Fruit fly (Drosophila melanogaster) whole organism, embryonic: ENCODE measurements around the gene CG15145.

Experiments used
- CG11085 ChIP-seq: fragments of 200-800 bp; sonication (Bioruptor generic); IDR thresholded peaks from 2 replicates; pipeline ENCODE4 v1.3.6; 2022; ENCODE audit warnings: missing biosample characterization, missing genetic modification characterization
- CG12104 ChIP-seq: fragments of 200-800 bp; sonication (Bioruptor generic); optimal IDR thresholded peaks from 3 replicates; lab custom pipeline; 2016; ENCODE audit warnings: missing biosample characterization, missing genetic modification characterization
- CG14441 ChIP-seq: fragments of 200-800 bp; sonication (Bioruptor generic); IDR thresholded peaks from 2 replicates; pipeline ENCODE4 v1.3.6; 2022; ENCODE audit warnings: missing biosample characterization, missing genetic modification characterization
- CG15479 ChIP-seq: fragments of 200-800 bp; sonication (Bioruptor generic); optimal IDR thresholded peaks from 3 replicates; lab custom pipeline; 2019; ENCODE audit warnings: missing biosample characterization, mild to moderate bottlenecking, missing genetic modification characterization, moderate library complexity
- CG17385 ChIP-seq: fragments of 200-800 bp; sonication (Bioruptor generic); optimal IDR thresholded peaks from 3 replicates; lab custom pipeline; 2018; ENCODE audit warnings: missing biosample characterization, mild to moderate bottlenecking, missing genetic modification characterization
- CG17829 ChIP-seq: fragments of 200-800 bp; optimal IDR thresholded peaks from 2 replicates; lab custom pipeline; 2019; ENCODE audit warnings: missing biosample characterization, mild to moderate bottlenecking, missing genetic modification characterization, moderate library complexity
- CG18476 ChIP-seq: fragments of 200-800 bp; sonication (Bioruptor generic); optimal IDR thresholded peaks from 2 replicates; lab custom pipeline; 2016; ENCODE audit warnings: missing biosample characterization, mild to moderate bottlenecking, missing genetic modification characterization
- CG2678 ChIP-seq: fragments of 200-800 bp; sonication (Bioruptor generic); optimal IDR thresholded peaks from 3 replicates; lab custom pipeline; 2019; ENCODE audit warnings: missing biosample characterization, mild to moderate bottlenecking, missing genetic modification characterization, moderate library complexity
- CG2875 ChIP-seq: fragments of 200-800 bp; sonication (Bioruptor generic); optimal IDR thresholded peaks from 2 replicates; lab custom pipeline; 2017; ENCODE audit warnings: missing biosample characterization, mild to moderate bottlenecking, missing genetic modification characterization, missing genetic modification reagents
- CG31224 ChIP-seq: fragments of 200-800 bp; sonication (Bioruptor generic); IDR thresholded peaks from 2 replicates; pipeline ENCODE4 v1.3.6; 2022; ENCODE audit warnings: missing biosample characterization, missing genetic modification characterization
- CG31388 ChIP-seq: fragments of 200-800 bp; sonication (Bioruptor generic); optimal IDR thresholded peaks from 2 replicates; lab custom pipeline; 2016; ENCODE audit warnings: missing biosample characterization, missing genetic modification characterization
- CG5180 ChIP-seq: fragments of 200-800 bp; sonication (Bioruptor generic); optimal IDR thresholded peaks from 3 replicates; lab custom pipeline; 2017; ENCODE audit warnings: missing biosample characterization, missing genetic modification characterization, mild to moderate bottlenecking, moderate library complexity, missing genetic modification reagents
- CG6813 ChIP-seq: fragments of 200-800 bp; sonication (Bioruptor generic); optimal IDR thresholded peaks from 2 replicates; lab custom pipeline; 2017; ENCODE audit warnings: missing biosample characterization, missing genetic modification characterization, mild to moderate bottlenecking, moderate library complexity, missing genetic modification reagents
- CG8290 ChIP-seq, 3 experiments: fragments of 200-800 bp; sonication (Bioruptor generic); optimal IDR thresholded peaks; 2 replicates each; lab custom pipeline; 2016 to 2019; ENCODE audit warnings: missing biosample characterization in 3 of 3, missing genetic modification characterization in 3 of 3, mild to moderate bottlenecking in 2 of 3, moderate library complexity in 1 of 3
- CG9817 ChIP-seq: fragments of 200-800 bp; sonication (Bioruptor generic); optimal IDR thresholded peaks from 2 replicates; lab custom pipeline; 2018; ENCODE audit warnings: missing biosample characterization, mild to moderate bottlenecking, missing genetic modification characterization, moderate library complexity
- Fer1 ChIP-seq: fragments of 200-800 bp; sonication (Bioruptor generic); optimal IDR thresholded peaks from 2 replicates; lab custom pipeline; 2017; ENCODE audit warnings: missing biosample characterization, mild to moderate bottlenecking, missing genetic modification characterization
- HLH4C ChIP-seq: fragments of 200-800 bp; sonication (Bioruptor generic); IDR thresholded peaks from 3 replicates; pipeline ENCODE4 v1.3.6; 2022; ENCODE audit warnings: missing biosample characterization, missing genetic modification characterization; ENCODE audit not compliant: partially characterized antibody
- Ssrp ChIP-seq: fragments of 200-800 bp; sonication (Bioruptor generic); optimal IDR thresholded peaks from 2 replicates; lab custom pipeline; 2018; ENCODE audit warnings: missing biosample characterization, mild to moderate bottlenecking, missing genetic modification characterization, moderate library complexity
- Taf1 ChIP-seq: fragments of 200-800 bp; sonication (Bioruptor generic); IDR thresholded peaks from 2 replicates; pipeline ENCODE4 v1.3.6; 2022; ENCODE audit warnings: missing biosample characterization, missing genetic modification characterization
- abd-A ChIP-seq: fragments of 200-800 bp; sonication (Bioruptor generic); optimal IDR thresholded peaks from 3 replicates; lab custom pipeline; 2019; ENCODE audit warnings: missing biosample characterization, mild to moderate bottlenecking, missing genetic modification characterization, moderate library complexity
- ase ChIP-seq: fragments of 200-800 bp; sonication (Bioruptor generic); IDR thresholded peaks from 3 replicates; pipeline ENCODE4 v1.3.6; 2022; ENCODE audit warnings: missing biosample characterization, missing genetic modification characterization
- ash1 ChIP-seq: fragments of 200-800 bp; sonication (Bioruptor generic); optimal IDR thresholded peaks from 2 replicates; lab custom pipeline; 2018; ENCODE audit warnings: missing biosample characterization, mild to moderate bottlenecking, missing genetic modification characterization
- bowl ChIP-seq: fragments of 200-800 bp; sonication (Bioruptor generic); IDR thresholded peaks from 2 replicates; pipeline ENCODE4 v1.3.6; 2022; ENCODE audit warnings: missing biosample characterization, missing genetic modification characterization
- chinmo ChIP-seq: fragments of 200-800 bp; sonication (Bioruptor generic); IDR thresholded peaks from 4 replicates; pipeline ENCODE4 v1.3.6; 2022; ENCODE audit warnings: missing biosample characterization, missing genetic modification characterization; ENCODE audit not compliant: partially characterized antibody
- corto ChIP-seq: fragments of 200-800 bp; sonication (Bioruptor generic); optimal IDR thresholded peaks from 2 replicates; lab custom pipeline; 2016; ENCODE audit warnings: missing biosample characterization, mild to moderate bottlenecking, missing genetic modification characterization, moderate library complexity
- dati ChIP-seq: fragments of 200-800 bp; sonication (Bioruptor generic); IDR thresholded peaks from 2 replicates; pipeline ENCODE4 v1.3.6; 2022; ENCODE audit warnings: missing biosample characterization, missing genetic modification characterization
- dmrt99B ChIP-seq: fragments of 200-800 bp; sonication (Bioruptor generic); optimal IDR thresholded peaks from 2 replicates; lab custom pipeline; 2018; ENCODE audit warnings: missing biosample characterization, mild to moderate bottlenecking, missing genetic modification characterization, moderate library complexity
- dysf ChIP-seq: fragments of 200-800 bp; sonication (Bioruptor generic); IDR thresholded peaks from 3 replicates; pipeline ENCODE4 v1.3.6; 2022; ENCODE audit warnings: missing biosample characterization, missing genetic modification characterization
- gt ChIP-seq: fragments of 200-800 bp; sonication (Bioruptor generic); IDR thresholded peaks from 2 replicates; pipeline ENCODE4 v1.3.6; 2022; ENCODE audit warnings: missing biosample characterization, missing genetic modification characterization
- hkb ChIP-seq, 2 experiments: fragments of 200-800 bp in 1 of 2; fragments of >200 bp in 1 of 2; sonication (Bioruptor generic) in 1 of 2; IDR thresholded peaks in 1 of 2; optimal IDR thresholded peaks in 1 of 2; 2 replicates each; pipeline versions ENCODE4 v1.3.6 to Lab custom; 2017 to 2022; ENCODE audit warnings: missing biosample characterization in 1 of 2, missing genetic modification characterization in 1 of 2
- ind ChIP-seq: fragments of 200-800 bp; sonication (Bioruptor generic); optimal IDR thresholded peaks from 3 replicates; lab custom pipeline; 2016; ENCODE audit warnings: missing biosample characterization, missing genetic modification characterization
- jumu ChIP-seq: fragments of 200-800 bp; sonication (Bioruptor generic); optimal IDR thresholded peaks from 3 replicates; lab custom pipeline; 2016; ENCODE audit warnings: missing biosample characterization, missing genetic modification characterization
- ken ChIP-seq: fragments of 200-800 bp; sonication (Bioruptor generic); IDR thresholded peaks from 3 replicates; pipeline ENCODE4 v1.3.6; 2022; ENCODE audit warnings: missing biosample characterization, missing genetic modification characterization
- lab ChIP-seq: fragments of 200-800 bp; sonication (Bioruptor generic); optimal IDR thresholded peaks from 3 replicates; lab custom pipeline; 2017; ENCODE audit warnings: missing biosample characterization, missing genetic modification characterization, mild to moderate bottlenecking, moderate library complexity, missing genetic modification reagents
- lola ChIP-seq, 3 experiments: fragments of >200 bp in 2 of 3; fragments of 200-800 bp in 1 of 3; sonication (Bioruptor generic) in 1 of 3; optimal IDR thresholded peaks; 2 replicates each; lab custom pipeline; 2017 to 2019; ENCODE audit warnings: missing biosample characterization in 3 of 3, missing genetic modification characterization in 3 of 3, mild to moderate bottlenecking in 1 of 3, moderate library complexity in 1 of 3
- mam ChIP-seq: fragments of 200-800 bp; sonication (Bioruptor generic); optimal IDR thresholded peaks from 3 replicates; lab custom pipeline; 2016; ENCODE audit warnings: missing biosample characterization, missing genetic modification characterization
- mirr ChIP-seq: fragments of 200-800 bp; sonication (Bioruptor generic); optimal IDR thresholded peaks from 3 replicates; lab custom pipeline; 2018; ENCODE audit warnings: missing biosample characterization, mild to moderate bottlenecking, missing genetic modification characterization
- mld ChIP-seq: fragments of 200-800 bp; sonication (Bioruptor generic); IDR thresholded peaks from 3 replicates; pipeline ENCODE4 v1.3.6; 2022; ENCODE audit warnings: missing biosample characterization, missing genetic modification characterization; ENCODE audit not compliant: partially characterized antibody
- nom ChIP-seq: fragments of 200-800 bp; sonication (Bioruptor generic); optimal IDR thresholded peaks from 2 replicates; lab custom pipeline; 2017; ENCODE audit warnings: missing biosample characterization, missing genetic modification characterization, mild to moderate bottlenecking, moderate library complexity, missing genetic modification reagents
- pb ChIP-seq: fragments of 200-800 bp; sonication (Bioruptor generic); optimal IDR thresholded peaks from 3 replicates; lab custom pipeline; 2016; ENCODE audit warnings: missing biosample characterization, missing genetic modification characterization
- peb ChIP-seq: fragments of 200-800 bp; sonication (Bioruptor generic); IDR thresholded peaks from 2 replicates; pipeline ENCODE4 v1.3.6; 2022; ENCODE audit warnings: missing biosample characterization, missing genetic modification characterization
- pfk ChIP-seq: fragments of 200-800 bp; sonication (Bioruptor generic); optimal IDR thresholded peaks from 2 replicates; lab custom pipeline; 2018; ENCODE audit warnings: missing biosample characterization, mild to moderate bottlenecking, missing genetic modification characterization, moderate library complexity
- schlank ChIP-seq: fragments of 200-800 bp; sonication (Bioruptor generic); optimal IDR thresholded peaks from 2 replicates; lab custom pipeline; 2018; ENCODE audit warnings: missing biosample characterization, mild to moderate bottlenecking, missing genetic modification characterization
- sens ChIP-seq: fragments of 200-800 bp; sonication (Bioruptor generic); peaks from one replicate; lab custom pipeline; 2016; ENCODE audit warnings: missing biosample characterization, missing genetic modification characterization
- sqz ChIP-seq: fragments of 200-800 bp; sonication (Bioruptor generic); optimal IDR thresholded peaks from 3 replicates; lab custom pipeline; 2018; ENCODE audit warnings: missing biosample characterization, mild to moderate bottlenecking, missing genetic modification characterization
- stc ChIP-seq: fragments of 200-800 bp; sonication (Bioruptor generic); IDR thresholded peaks from 2 replicates; pipeline ENCODE4 v1.3.6; 2022; ENCODE audit warnings: missing biosample characterization, missing genetic modification characterization
- tap ChIP-seq: fragments of 200-800 bp; optimal IDR thresholded peaks from 3 replicates; lab custom pipeline; 2019; ENCODE audit warnings: missing biosample characterization, mild to moderate bottlenecking, missing genetic modification characterization, moderate library complexity
- tll ChIP-seq, 2 experiments: fragments of 200-800 bp in 1 of 2; fragments of >200 bp in 1 of 2; sonication (Bioruptor generic) in 1 of 2; optimal IDR thresholded peaks; 2 replicates each; lab custom pipeline; 2017 to 2019; ENCODE audit warnings: missing biosample characterization in 2 of 2, missing genetic modification characterization in 2 of 2, mild to moderate bottlenecking in 1 of 2, moderate library complexity in 1 of 2
- vnd ChIP-seq: fragments of 200-800 bp; sonication (Bioruptor generic); IDR thresholded peaks from 3 replicates; pipeline ENCODE4 v1.3.6; 2022; ENCODE audit warnings: missing biosample characterization, missing genetic modification characterization; ENCODE audit not compliant: partially characterized antibody
- wor ChIP-seq: fragments of 200-800 bp; sonication (Bioruptor generic); IDR thresholded peaks from 2 replicates; pipeline ENCODE4 v1.3.6; 2022; ENCODE audit warnings: missing biosample characterization, missing genetic modification characterization

CG15145 gene

DNA sequence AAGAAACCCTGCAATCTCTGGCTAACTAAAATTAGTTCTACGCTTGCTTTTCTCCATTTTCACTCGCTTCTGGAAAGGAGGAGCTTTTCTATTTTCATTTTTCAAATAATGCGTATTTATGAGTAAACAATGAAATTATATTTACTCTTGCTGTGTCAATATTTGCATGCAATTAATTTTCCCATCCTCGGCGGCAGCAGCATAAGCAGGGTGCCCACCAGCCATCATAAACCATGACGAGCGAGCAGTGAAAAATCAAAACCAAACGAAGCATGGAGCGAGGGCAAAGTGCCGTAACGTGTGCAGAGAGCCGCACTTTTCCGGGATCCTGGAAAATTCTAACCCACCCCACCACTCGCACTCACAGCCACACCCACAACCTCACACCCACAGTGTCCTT is 1.8 kb upstream of the CG15145 start:
- TF ChIP-seq pfk (GFP tag; lab: Kevin White, UChicago), result no peak
- TF ChIP-seq ken (GFP tag; lab: Robert Waterston, UW), result no peak
- TF ChIP-seq sens (GFP tag; lab: Kevin White, UChicago), result peak; percentile 16
- no peak for TF ChIP-seq mirr (GFP tag; lab: Kevin White, UChicago)
- no peak for TF ChIP-seq dati (GFP tag; lab: Robert Waterston, UW)
- TF ChIP-seq CG5180 (GFP tag; lab: Kevin White, UChicago), result no peak
- TF ChIP-seq CG17829 (tag; lab: Kevin White, UChicago), result no peak
- no peak for TF ChIP-seq dmrt99B (tag; lab: Kevin White, UChicago)
- TF ChIP-seq mam (GFP tag; lab: Kevin White, UChicago), result no peak
- TF ChIP-seq lab (GFP tag; lab: Kevin White, UChicago), result peak; percentile 54
- no peak for TF ChIP-seq sqz (GFP tag; lab: Kevin White, UChicago)
- peak; percentile 15 for TF ChIP-seq CG2678 (tag; lab: Kevin White, UChicago)
- no peak for TF ChIP-seq ind (GFP tag; lab: Kevin White, UChicago)
- no peak for TF ChIP-seq CG11085 (GFP tag; lab: Robert Waterston, UW)
- no peak for TF ChIP-seq tll (GFP tag; optimal IDR thresholded peaks at IDR 0.05; lab: Kevin White, UChicago)
- no peak for TF ChIP-seq hkb (optimal IDR thresholded peaks at IDR 0.05; lab: Kevin White, UChicago)
- TF ChIP-seq hkb (GFP tag; IDR thresholded peaks at IDR 0.05; lab: Robert Waterston, UW), result no peak
- no peak for TF ChIP-seq CG12104 (GFP tag; lab: Kevin White, UChicago)
- no peak for TF ChIP-seq tap (tag; lab: Kevin White, UChicago)
- no peak for TF ChIP-seq CG17385 (GFP tag; lab: Kevin White, UChicago)
- no peak for TF ChIP-seq CG18476
- no peak for TF ChIP-seq jumu (GFP tag; lab: Kevin White, UChicago)
- TF ChIP-seq mld (GFP tag; lab: Robert Waterston, UW), result no peak
- no peak for TF ChIP-seq ash1 (GFP tag; lab: Kevin White, UChicago)
- TF ChIP-seq abd-A, result no peak
- TF ChIP-seq chinmo (GFP tag; lab: Robert Waterston, UW), result no peak
- TF ChIP-seq CG2875 (GFP tag; lab: Kevin White, UChicago), result no peak
- TF ChIP-seq lola (GFP tag; optimal IDR thresholded peaks at IDR 0.05; lab: Kevin White, UChicago), result no peak
- no peak for TF ChIP-seq CG14441 (GFP tag; lab: Robert Waterston, UW)
- no peak for TF ChIP-seq pb
- TF ChIP-seq CG8290 (GFP tag; optimal IDR thresholded peaks at IDR 0.05; lab: Kevin White, UChicago), result no peak
- TF ChIP-seq CG8290 (tag; optimal IDR thresholded peaks at IDR 0.05; lab: Kevin White, UChicago), result peak in 1 of 2 experiments; percentile 3
- TF ChIP-seq dysf, result no peak
- TF ChIP-seq peb (GFP tag; lab: Robert Waterston, UW), result no peak
- no peak for TF ChIP-seq Fer1
- TF ChIP-seq Taf1 (GFP tag; lab: Robert Waterston, UW), result no peak
- TF ChIP-seq stc (GFP tag; lab: Robert Waterston, UW), result peak; percentile 9; the same call in 1 of the 2 replicates
- TF ChIP-seq HLH4C (GFP tag; lab: Robert Waterston, UW), result no peak
- no peak for TF ChIP-seq vnd (GFP tag; lab: Robert Waterston, UW)
- TF ChIP-seq bowl, result no peak
- no peak for TF ChIP-seq CG9817 (tag; lab: Kevin White, UChicago)
- TF ChIP-seq CG31224, result no peak
- TF ChIP-seq gt, result no peak
- TF ChIP-seq Ssrp (tag; lab: Kevin White, UChicago), result no peak
- TF ChIP-seq CG31388 (GFP tag; lab: Kevin White, UChicago), result no peak
- TF ChIP-seq wor (GFP tag; lab: Robert Waterston, UW), result no peak
- no peak for TF ChIP-seq CG15479 (GFP tag; lab: Kevin White, UChicago)
- TF ChIP-seq ase (GFP tag; lab: Robert Waterston, UW), result no peak
- TF ChIP-seq nom, result no peak
- TF ChIP-seq corto, result no peak
- no peak for TF ChIP-seq schlank (tag; lab: Kevin White, UChicago)
- TF ChIP-seq CG6813, result peak; percentile 6
